Fruit fly (Drosophila melanogaster) whole organism, embryonic: Measurements from ENCODE around the gene CG4645.
A peak's percentile ranks its signal among the peaks of the same experiment; 100 is the strongest.

ENCODE experiments used
- BEAF-32 ChIP-seq: fragments of 200-800 bp; sonication (Bioruptor generic); optimal IDR thresholded peaks from 3 replicates; lab custom pipeline; 2017; ENCODE audit warnings: missing biosample characterization, missing genetic modification characterization, mild to moderate bottlenecking, moderate library complexity, missing genetic modification reagents
- CG11504 ChIP-seq: fragments of 200-800 bp; sonication (Bioruptor generic); optimal IDR thresholded peaks from 3 replicates; lab custom pipeline; 2019; ENCODE audit warnings: missing biosample characterization, mild to moderate bottlenecking, missing genetic modification characterization, moderate library complexity
- CG11723 ChIP-seq: fragments of 200-800 bp; sonication (Bioruptor generic); optimal IDR thresholded peaks from 2 replicates; lab custom pipeline; 2017; ENCODE audit warnings: missing biosample characterization, mild to moderate bottlenecking, missing genetic modification characterization
- CG12071 ChIP-seq: fragments of 200-800 bp; sonication (Bioruptor generic); optimal IDR thresholded peaks from 3 replicates; lab custom pipeline; 2018; ENCODE audit warnings: missing biosample characterization, mild to moderate bottlenecking, missing genetic modification characterization
- CG12219 ChIP-seq: fragments of 200-800 bp; sonication (Bioruptor generic); optimal IDR thresholded peaks from 3 replicates; lab custom pipeline; 2018; ENCODE audit warnings: missing biosample characterization, mild to moderate bottlenecking, missing genetic modification characterization
- CG12391 ChIP-seq: fragments of 200-800 bp; sonication (Bioruptor generic); optimal IDR thresholded peaks from 3 replicates; lab custom pipeline; 2018; ENCODE audit warnings: missing biosample characterization, mild to moderate bottlenecking, missing genetic modification characterization, moderate library complexity
- CG12659 ChIP-seq: fragments of 200-800 bp; sonication (Bioruptor generic); optimal IDR thresholded peaks from 3 replicates; lab custom pipeline; 2017; ENCODE audit warnings: mild to moderate bottlenecking, missing biosample characterization, missing genetic modification reagents, missing genetic modification characterization
- CG13894 ChIP-seq: fragments of 200-800 bp; sonication (Bioruptor generic); optimal IDR thresholded peaks from 3 replicates; lab custom pipeline; 2018; ENCODE audit warnings: missing biosample characterization, mild to moderate bottlenecking, missing genetic modification characterization, moderate library complexity
- CG15073 ChIP-seq: fragments of 200-800 bp; sonication (Bioruptor generic); optimal IDR thresholded peaks from 2 replicates; lab custom pipeline; 2016; ENCODE audit warnings: missing biosample characterization, missing genetic modification characterization
- CG1529 ChIP-seq: fragments of 200-800 bp; sonication (Bioruptor generic); optimal IDR thresholded peaks from 3 replicates; lab custom pipeline; 2018; ENCODE audit warnings: missing biosample characterization, missing genetic modification characterization
- CG15479 ChIP-seq: fragments of 200-800 bp; sonication (Bioruptor generic); optimal IDR thresholded peaks from 3 replicates; lab custom pipeline; 2019; ENCODE audit warnings: missing biosample characterization, mild to moderate bottlenecking, missing genetic modification characterization, moderate library complexity
- CG15696 ChIP-seq: fragments of 200-800 bp; sonication (Bioruptor generic); optimal IDR thresholded peaks from 2 replicates; lab custom pipeline; 2019; ENCODE audit warnings: missing biosample characterization, mild to moderate bottlenecking, missing genetic modification characterization, moderate library complexity
- CG17186 ChIP-seq: fragments of 200-800 bp; sonication (Bioruptor generic); optimal IDR thresholded peaks from 3 replicates; lab custom pipeline; 2017; ENCODE audit warnings: missing biosample characterization, missing genetic modification reagents, missing genetic modification characterization
- CG1792 ChIP-seq: fragments of 200-800 bp; sonication (Bioruptor generic); optimal IDR thresholded peaks from 2 replicates; lab custom pipeline; 2016; ENCODE audit warnings: missing biosample characterization, missing genetic modification characterization
- CG2875 ChIP-seq: fragments of 200-800 bp; sonication (Bioruptor generic); optimal IDR thresholded peaks from 2 replicates; lab custom pipeline; 2017; ENCODE audit warnings: missing biosample characterization, mild to moderate bottlenecking, missing genetic modification characterization, missing genetic modification reagents
- CG3407 ChIP-seq: fragments of 200-800 bp; sonication (Bioruptor generic); optimal IDR thresholded peaks from 2 replicates; lab custom pipeline; 2018; ENCODE audit warnings: missing biosample characterization, mild to moderate bottlenecking, missing genetic modification characterization
- CG4282 ChIP-seq: fragments of 200-800 bp; sonication (Bioruptor generic); optimal IDR thresholded peaks from 2 replicates; lab custom pipeline; 2016; ENCODE audit warnings: missing biosample characterization, missing genetic modification characterization
- CG4820 ChIP-seq: fragments of 200-800 bp; sonication (Bioruptor generic); optimal IDR thresholded peaks from 3 replicates; lab custom pipeline; 2016; ENCODE audit warnings: missing biosample characterization, missing genetic modification characterization
- CG8359 ChIP-seq: fragments of 200-800 bp; sonication (Bioruptor generic); optimal IDR thresholded peaks from 2 replicates; lab custom pipeline; 2017; ENCODE audit warnings: missing biosample characterization, mild to moderate bottlenecking, missing genetic modification characterization, borderline replicate concordance
- CG9727 ChIP-seq: fragments of 200-800 bp; sonication (Bioruptor generic); optimal IDR thresholded peaks from 3 replicates; lab custom pipeline; 2017; ENCODE audit warnings: missing biosample characterization, mild to moderate bottlenecking, missing genetic modification characterization
- Dad ChIP-seq: fragments of 200-800 bp; sonication (Bioruptor generic); optimal IDR thresholded peaks from 3 replicates; lab custom pipeline; 2016; ENCODE audit warnings: missing biosample characterization, missing genetic modification characterization
- E2f1 ChIP-seq: fragments of 200-800 bp; sonication (Bioruptor generic); IDR thresholded peaks from 2 replicates; pipeline ENCODE4 v1.3.6; 2022; ENCODE audit warnings: missing biosample characterization, missing genetic modification characterization
- E2f2 ChIP-seq: fragments of 200-800 bp; sonication (Bioruptor generic); IDR thresholded peaks from 2 replicates; pipeline ENCODE4 v1.3.6; 2022; ENCODE audit warnings: missing biosample characterization, missing genetic modification characterization
- MTF-1 ChIP-seq: fragments of 200-800 bp; sonication (Bioruptor generic); optimal IDR thresholded peaks from 2 replicates; lab custom pipeline; 2018; ENCODE audit warnings: missing biosample characterization, mild to moderate bottlenecking, missing genetic modification characterization, borderline replicate concordance
- Mrtf ChIP-seq: fragments of 200-800 bp; sonication (Bioruptor generic); IDR thresholded peaks from 3 replicates; pipeline ENCODE4 v1.3.6; 2022; ENCODE audit warnings: missing biosample characterization, missing genetic modification characterization
- NC2α ChIP-seq: fragments of 200-800 bp; sonication (Bioruptor generic); optimal IDR thresholded peaks from 2 replicates; lab custom pipeline; 2016; ENCODE audit warnings: missing biosample characterization, missing genetic modification characterization
- Opbp ChIP-seq: fragments of 200-800 bp; sonication (Bioruptor generic); IDR thresholded peaks from 3 replicates; pipeline ENCODE4 v1.3.6; 2022; ENCODE audit warnings: missing biosample characterization, missing genetic modification characterization; ENCODE audit not compliant: partially characterized antibody
- TFAM ChIP-seq: fragments of 200-800 bp; sonication (Bioruptor generic); optimal IDR thresholded peaks from 2 replicates; lab custom pipeline; 2017; ENCODE audit warnings: missing biosample characterization, missing genetic modification characterization, inconsistent platforms
- ato ChIP-seq: fragments of 200-800 bp; sonication (Bioruptor generic); IDR thresholded peaks from 2 replicates; pipeline ENCODE4 v1.3.6; 2022; ENCODE audit warnings: missing biosample characterization, missing genetic modification characterization; ENCODE audit not compliant: partially characterized antibody
- bab2 ChIP-seq: fragments of 200-800 bp; sonication (Bioruptor generic); optimal IDR thresholded peaks from 2 replicates; lab custom pipeline; 2016; ENCODE audit warnings: missing biosample characterization, missing genetic modification characterization
- bsh ChIP-seq, 2 experiments: fragments of 200-800 bp; sonication (Bioruptor generic); optimal IDR thresholded peaks; 2 replicates each; lab custom pipeline; 2017 to 2018; ENCODE audit warnings: mild to moderate bottlenecking in 2 of 2, missing biosample characterization in 2 of 2, missing genetic modification characterization in 2 of 2, moderate library complexity in 1 of 2
- cad ChIP-seq: fragments of >200 bp; optimal IDR thresholded peaks from 2 replicates; lab custom pipeline; 2017; ENCODE audit warnings: missing biosample characterization, missing genetic modification characterization
- caup ChIP-seq: fragments of 200-800 bp; sonication (Bioruptor generic); optimal IDR thresholded peaks from 3 replicates; lab custom pipeline; 2017; ENCODE audit warnings: missing biosample characterization, mild to moderate bottlenecking, missing genetic modification characterization, moderate library complexity; ENCODE audit not compliant: severe bottlenecking
- cwo ChIP-seq: fragments of 200-800 bp; sonication (Bioruptor generic); optimal IDR thresholded peaks from 3 replicates; lab custom pipeline; 2017; ENCODE audit warnings: missing biosample characterization, missing genetic modification characterization, mild to moderate bottlenecking, moderate library complexity, missing genetic modification reagents
- dmrt11E ChIP-seq: fragments of 200-800 bp; sonication (Bioruptor generic); optimal IDR thresholded peaks from 3 replicates; lab custom pipeline; 2018; ENCODE audit warnings: missing biosample characterization, mild to moderate bottlenecking, missing genetic modification characterization, moderate library complexity
- eve ChIP-seq, 2 experiments: fragments of >200 bp; optimal IDR thresholded peaks; 2 replicates each; lab custom pipeline; 2017; ENCODE audit warnings: missing biosample characterization in 2 of 2, missing genetic modification characterization in 2 of 2
- ewg ChIP-seq: fragments of 200-800 bp; sonication (Bioruptor generic); optimal IDR thresholded peaks from 3 replicates; lab custom pipeline; 2017; ENCODE audit warnings: mild to moderate bottlenecking, missing biosample characterization, missing genetic modification reagents, missing genetic modification characterization
- fd102C ChIP-seq: fragments of 200-800 bp; sonication (Bioruptor generic); optimal IDR thresholded peaks from 2 replicates; lab custom pipeline; 2018; ENCODE audit warnings: missing biosample characterization, mild to moderate bottlenecking, missing genetic modification characterization, moderate library complexity
- gcm2 ChIP-seq: fragments of 200-800 bp; sonication (Bioruptor generic); optimal IDR thresholded peaks from 2 replicates; lab custom pipeline; 2016; ENCODE audit warnings: missing biosample characterization, missing genetic modification characterization
- hth ChIP-seq: fragments of >200 bp; optimal IDR thresholded peaks from 2 replicates; lab custom pipeline; 2017; ENCODE audit warnings: inconsistent platforms
- lola ChIP-seq, 3 experiments: fragments of >200 bp in 2 of 3; fragments of 200-800 bp in 1 of 3; sonication (Bioruptor generic) in 1 of 3; optimal IDR thresholded peaks; 2 replicates each; lab custom pipeline; 2017 to 2019; ENCODE audit warnings: missing biosample characterization in 3 of 3, missing genetic modification characterization in 3 of 3, mild to moderate bottlenecking in 1 of 3, moderate library complexity in 1 of 3
- org-1 ChIP-seq: fragments of 200-800 bp; sonication (Bioruptor generic); optimal IDR thresholded peaks from 2 replicates; lab custom pipeline; 2017; ENCODE audit warnings: missing biosample characterization, missing genetic modification characterization
- pita ChIP-seq: fragments of 200-800 bp; sonication (Bioruptor generic); optimal IDR thresholded peaks from 2 replicates; lab custom pipeline; 2017; ENCODE audit warnings: missing biosample characterization, mild to moderate bottlenecking, missing genetic modification characterization
- pzg ChIP-seq: fragments of 200-800 bp; sonication (Bioruptor generic); optimal IDR thresholded peaks from 3 replicates; lab custom pipeline; 2018; ENCODE audit warnings: missing biosample characterization, mild to moderate bottlenecking, missing genetic modification characterization, moderate library complexity
- rib ChIP-seq: fragments of 200-800 bp; sonication (Bioruptor generic); IDR thresholded peaks from 2 replicates; pipeline ENCODE4 v1.3.6; 2022; ENCODE audit warnings: missing biosample characterization, missing genetic modification characterization
- slp2 ChIP-seq: fragments of 200-800 bp; sonication (Bioruptor generic); optimal IDR thresholded peaks from 2 replicates; lab custom pipeline; 2016; ENCODE audit warnings: missing biosample characterization, missing genetic modification characterization
- trem ChIP-seq: fragments of 200-800 bp; optimal IDR thresholded peaks from 3 replicates; lab custom pipeline; 2019; ENCODE audit warnings: missing biosample characterization, mild to moderate bottlenecking, missing genetic modification characterization, moderate library complexity
- wek ChIP-seq: fragments of 200-800 bp; sonication (Bioruptor generic); optimal IDR thresholded peaks from 3 replicates; lab custom pipeline; 2018; ENCODE audit warnings: missing biosample characterization, mild to moderate bottlenecking, missing genetic modification characterization, moderate library complexity
- yki ChIP-seq: fragments of >200 bp; optimal IDR thresholded peaks from 3 replicates; lab custom pipeline; 2018
- zfh2 ChIP-seq: fragments of 200-800 bp; sonication (Bioruptor generic); optimal IDR thresholded peaks from 2 replicates; lab custom pipeline; 2016; ENCODE audit warnings: missing biosample characterization, missing genetic modification characterization

The CG4645 gene

DNA sequence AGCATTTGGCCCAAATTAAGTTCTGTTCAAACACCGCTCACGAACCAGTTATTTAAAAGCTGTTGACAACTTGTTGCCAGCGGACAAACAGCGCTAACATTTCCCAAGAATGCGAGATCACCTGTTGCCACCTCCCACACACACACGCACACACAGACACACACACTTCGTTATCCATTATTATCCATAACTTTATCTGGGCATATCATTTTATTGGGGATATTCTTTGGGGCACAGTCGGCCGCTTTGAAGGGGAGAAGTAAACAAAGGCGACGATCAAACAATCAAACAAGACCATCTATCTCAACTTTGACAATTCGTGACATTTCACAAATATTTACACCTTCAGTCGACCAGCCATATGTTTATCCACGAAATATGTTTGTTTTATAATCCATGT lies 20.7 kb upstream of the CG4645 start (continued):
- no peak for TF ChIP-seq pita (GFP tag; lab: Kevin White, UChicago)
- no peak for TF ChIP-seq lola (GFP tag; optimal IDR thresholded peaks at IDR 0.05; lab: Kevin White, UChicago)
- TF ChIP-seq Opbp (GFP tag; lab: Robert Waterston, UW), result no peak
- no peak for TF ChIP-seq fd102C (GFP tag; lab: Kevin White, UChicago)
- no peak for TF ChIP-seq CG17186
- peak; percentile 62 for TF ChIP-seq CG15696
- no peak for TF ChIP-seq BEAF-32 (GFP tag; lab: Kevin White, UChicago)
- TF ChIP-seq CG11723 (GFP tag; lab: Kevin White, UChicago), result no peak
- no peak for TF ChIP-seq zfh2 (GFP tag; lab: Kevin White, UChicago)
- no peak for TF ChIP-seq E2f1 (GFP tag; lab: Robert Waterston, UW)
- peak in 1 of 2 experiments; percentile 50 for TF ChIP-seq bsh (GFP tag; optimal IDR thresholded peaks at IDR 0.05; lab: Kevin White, UChicago)
- TF ChIP-seq ato (GFP tag; lab: Robert Waterston, UW), result no peak
- TF ChIP-seq Mrtf, result no peak
- TF ChIP-seq org-1 (GFP tag; lab: Kevin White, UChicago), result no peak
- TF ChIP-seq CG12071 (GFP tag; lab: Kevin White, UChicago), result peak; percentile 47
- peak; percentile 30 for TF ChIP-seq CG11504 (tag; lab: Kevin White, UChicago)
- TF ChIP-seq dmrt11E (tag; lab: Kevin White, UChicago), result peak; percentile 24
- peak; percentile 17 for TF ChIP-seq CG12219 (GFP tag; lab: Kevin White, UChicago)
- TF ChIP-seq CG8359 (GFP tag; lab: Kevin White, UChicago), result peak; percentile 36
- no peak for TF ChIP-seq CG13894 (tag; lab: Kevin White, UChicago)
- TF ChIP-seq CG12659 (GFP tag; lab: Kevin White, UChicago), result no peak
- TF ChIP-seq gcm2, result no peak
- TF ChIP-seq bab2 (GFP tag; lab: Kevin White, UChicago), result peak; percentile 9
- no peak for TF ChIP-seq slp2 (GFP tag; lab: Kevin White, UChicago)
- peak; percentile 12 for TF ChIP-seq CG9727 (GFP tag; lab: Kevin White, UChicago)
- TF ChIP-seq caup (GFP tag; lab: Kevin White, UChicago), result peak; percentile 28
- no peak for TF ChIP-seq CG1792
- no peak for TF ChIP-seq CG12391 (tag; lab: Kevin White, UChicago)
- TF ChIP-seq pzg, result no peak
- TF ChIP-seq yki (lab: Kevin White, UChicago), result no peak
- no peak for TF ChIP-seq CG4820 (GFP tag; lab: Kevin White, UChicago)
- TF ChIP-seq TFAM (GFP tag; lab: Kevin White, UChicago), result no peak
- TF ChIP-seq Dad (GFP tag; lab: Kevin White, UChicago), result no peak
- no peak for TF ChIP-seq CG15479 (GFP tag; lab: Kevin White, UChicago)
- TF ChIP-seq trem (tag; lab: Kevin White, UChicago), result no peak
- no peak for TF ChIP-seq ewg (GFP tag; lab: Kevin White, UChicago)
- TF ChIP-seq CG3407 (GFP tag; lab: Kevin White, UChicago), result peak; percentile 8
- TF ChIP-seq E2f2 (GFP tag; lab: Robert Waterston, UW), result no peak
- TF ChIP-seq MTF-1 (GFP tag; lab: Kevin White, UChicago), result peak; percentile 69
- TF ChIP-seq cad (GFP tag; lab: Kevin White, UChicago), result no peak
- TF ChIP-seq hth, result no peak
- no peak for TF ChIP-seq CG4282 (GFP tag; lab: Kevin White, UChicago)
- TF ChIP-seq cwo (GFP tag; lab: Kevin White, UChicago), result no peak
- no peak for TF ChIP-seq NC2α
- TF ChIP-seq wek (GFP tag; lab: Kevin White, UChicago), result peak; percentile 48
- no peak for TF ChIP-seq eve (GFP tag; optimal IDR thresholded peaks at IDR 0.05; lab: Kevin White, UChicago)
- no peak for TF ChIP-seq CG2875 (GFP tag; lab: Kevin White, UChicago)
- TF ChIP-seq rib (GFP tag; lab: Robert Waterston, UW), result no peak
- TF ChIP-seq CG15073 (GFP tag; lab: Kevin White, UChicago), result no peak
- no peak for TF ChIP-seq CG1529 (GFP tag; lab: Kevin White, UChicago)
